Worm (Caenorhabditis elegans): ENCODE measurements around the gene Y73C8B.3.

Gene Y73C8B.3

ce11 chrV:3194952-3195450 lies 2.0 kb upstream of the Y73C8B.3 start, which contains the start of gene Y73C8B.2:
TSS of gene Y73C8B.2 (minus strand) at chrV:3195002.
- no peak for TF ChIP-seq W03F9.2 (tag; optimal IDR thresholded peaks at IDR 0.05)
- TF ChIP-seq him-1 (tag; optimal IDR thresholded peaks at IDR 0.05), result no peak
- TF ChIP-seq dao-5 (tag; optimal IDR thresholded peaks at IDR 0.05), result no peak

- TF ChIP-seq him-1 (tag; optimal IDR thresholded peaks at IDR 0.05) (no peak), dao-5 (tag; optimal IDR thresholded peaks at IDR 0.05) (no peak), W03F9.2 (tag; optimal IDR thresholded peaks at IDR 0.05) (no peak)
These were observed 5.0 kb downstream of the Y73C8B.3 start, which contains the start of gene lag-2 for ce11 chrV:3188043-3188442. TSS of gene lag-2 (plus strand) at chrV:3188343.

ce11 chrV:3185855-3186254 lies 7.2 kb downstream of the Y73C8B.3 start:
- TF ChIP-seq dao-5 (tag; optimal IDR thresholded peaks at IDR 0.05), result no peak
- no peak for TF ChIP-seq W03F9.2 (tag; optimal IDR thresholded peaks at IDR 0.05)
- no peak for TF ChIP-seq him-1 (tag; optimal IDR thresholded peaks at IDR 0.05)

DNA sequence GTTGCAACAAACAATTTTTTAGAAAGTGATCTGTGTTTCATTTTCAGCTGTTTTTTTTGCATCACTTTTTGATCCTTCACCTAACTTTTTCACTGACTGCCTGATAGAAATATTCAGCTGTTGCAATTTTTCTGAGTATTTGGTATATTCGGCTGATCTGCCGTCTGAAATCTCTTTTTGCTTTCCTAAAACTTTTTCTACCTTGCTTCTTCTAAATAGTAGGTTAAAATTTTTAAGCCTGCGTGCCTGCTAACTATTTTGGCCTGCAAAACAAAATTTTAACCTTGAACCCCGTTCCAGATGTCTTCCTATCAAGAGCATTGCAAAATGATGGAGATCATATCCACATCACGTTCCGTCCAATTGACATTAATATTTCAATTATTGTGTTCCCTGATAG lies 16.9 kb downstream of the Y73C8B.3 start, which contains the start of gene srab-8:
Gene srab-8 (plus strand): TSS at position 301 of the 400 bp plus-strand sequence.
- no peak for TF ChIP-seq dao-5 (tag; optimal IDR thresholded peaks at IDR 0.05)
- TF ChIP-seq him-1 (tag; optimal IDR thresholded peaks at IDR 0.05), result no peak
- no peak for TF ChIP-seq W03F9.2 (tag; optimal IDR thresholded peaks at IDR 0.05)

- TF ChIP-seq him-1 (tag; optimal IDR thresholded peaks at IDR 0.05), result no peak
These were observed 21.4 kb downstream of the Y73C8B.3 start for ce11 chrV:3171625-3172024.

- TF ChIP-seq dao-5 (tag; optimal IDR thresholded peaks at IDR 0.05), result no peak
These were observed 23.2 kb downstream of the Y73C8B.3 start, which contains the start of gene srbc-6 for ce11 chrV:3169838-3170237. TSS of gene srbc-6 (plus strand) at chrV:3170138.

DNA sequence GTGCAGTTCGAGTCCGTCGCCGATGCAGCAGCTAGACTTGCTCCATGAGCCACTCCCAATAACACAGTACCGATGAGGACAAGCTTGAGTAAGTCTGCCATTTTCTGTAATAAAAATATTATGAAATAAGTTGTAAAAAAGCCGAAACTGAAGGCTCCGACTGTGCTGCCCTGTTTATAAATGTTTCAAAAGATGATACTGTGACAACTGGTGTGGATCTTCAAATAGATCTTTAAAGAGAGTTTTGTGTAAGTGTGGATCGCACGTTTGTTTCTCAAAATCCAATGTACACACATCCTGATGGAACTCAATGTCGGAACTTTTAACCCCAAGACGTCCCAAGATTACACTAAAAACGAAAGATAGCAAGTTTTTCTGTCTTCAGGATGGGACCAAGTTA lies 24.4 kb downstream of the Y73C8B.3 start, which contains the start of gene C36C5.15:
Gene C36C5.15 (minus strand): TSS at position 101 of the 400 bp plus-strand sequence.
- TF ChIP-seq dao-5 (tag; optimal IDR thresholded peaks at IDR 0.05), result no peak
- TF ChIP-seq W03F9.2 (tag; optimal IDR thresholded peaks at IDR 0.05), result no peak

- TF ChIP-seq W03F9.2 (tag; optimal IDR thresholded peaks at IDR 0.05) (no peak), him-1 (tag; optimal IDR thresholded peaks at IDR 0.05) (no peak), dao-5 (tag; optimal IDR thresholded peaks at IDR 0.05) (no peak)
These were observed 26.8 kb downstream of the Y73C8B.3 start, which contains the start of gene C36C5.4 for ce11 chrV:3166260-3166659. TSS of gene C36C5.4 (plus strand) at chrV:3166560.

- TF ChIP-seq him-1 (tag; optimal IDR thresholded peaks at IDR 0.05) (no peak), dao-5 (tag; optimal IDR thresholded peaks at IDR 0.05) (no peak), W03F9.2 (tag; optimal IDR thresholded peaks at IDR 0.05) (no peak)
These were observed 27.6 kb downstream of the Y73C8B.3 start, which contains the start of gene C36C5.14 for ce11 chrV:3165438-3165837. TSS of gene C36C5.14 (minus strand) at chrV:3165538.

DNA sequence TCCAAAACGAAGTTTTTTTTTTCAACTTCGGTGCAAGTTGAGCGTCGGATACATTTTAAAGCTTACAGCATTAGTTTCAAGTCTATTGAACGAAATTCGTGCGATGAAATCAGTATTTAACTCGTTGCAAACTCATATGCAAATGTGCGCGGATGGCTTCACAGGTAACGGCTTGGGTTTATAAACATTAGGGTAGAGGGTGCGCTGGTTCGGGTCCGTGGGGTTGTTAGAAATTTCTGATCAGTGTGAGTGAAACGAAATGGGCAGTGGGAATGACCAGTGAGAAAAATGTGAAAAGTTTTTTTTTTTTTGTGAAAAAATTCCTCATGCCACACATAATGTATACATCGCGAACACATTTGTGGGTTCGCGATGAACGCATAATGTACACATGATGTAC lies 29.9 kb downstream of the Y73C8B.3 start:
- TF ChIP-seq W03F9.2 (tag; optimal IDR thresholded peaks at IDR 0.05) (no peak), dao-5 (tag; optimal IDR thresholded peaks at IDR 0.05) (no peak), him-1 (tag; optimal IDR thresholded peaks at IDR 0.05) (no peak)

- TF ChIP-seq him-1 (tag; optimal IDR thresholded peaks at IDR 0.05) (no peak), W03F9.2 (tag; optimal IDR thresholded peaks at IDR 0.05) (no peak), dao-5 (tag; optimal IDR thresholded peaks at IDR 0.05) (no peak)
These were observed 30.7 kb downstream of the Y73C8B.3 start for ce11 chrV:3162299-3162698.

- TF ChIP-seq him-1 (tag; optimal IDR thresholded peaks at IDR 0.05), result no peak
- TF ChIP-seq dao-5 (tag; optimal IDR thresholded peaks at IDR 0.05), result no peak
- no peak for TF ChIP-seq W03F9.2 (tag; optimal IDR thresholded peaks at IDR 0.05)
These were observed 33.8 kb downstream of the Y73C8B.3 start, which contains the start of gene C36C5.12 for ce11 chrV:3159252-3159651. TSS of gene C36C5.12 (minus strand) at chrV:3159352.

DNA sequence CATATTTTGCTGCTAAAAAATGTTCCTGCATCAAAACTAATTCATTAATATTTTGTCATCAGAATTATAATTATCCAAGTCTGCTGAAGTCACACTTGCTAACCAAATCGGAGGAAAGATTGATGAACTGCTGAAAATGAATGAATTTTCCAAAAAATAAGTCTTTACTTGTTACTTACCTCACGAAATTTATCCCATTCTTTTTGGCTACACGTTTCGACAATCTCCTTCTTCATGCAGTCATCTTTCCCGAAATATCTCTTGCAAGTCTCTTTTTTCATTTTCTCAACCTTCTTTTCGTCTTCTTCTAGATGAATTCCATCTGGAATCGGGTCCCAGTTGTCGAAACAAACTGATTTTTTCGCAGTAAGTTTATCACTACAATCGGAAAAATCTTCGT lies 34.7 kb downstream of the Y73C8B.3 start:
- no peak for TF ChIP-seq him-1 (tag; optimal IDR thresholded peaks at IDR 0.05)
- no peak for TF ChIP-seq dao-5 (tag; optimal IDR thresholded peaks at IDR 0.05)
- TF ChIP-seq W03F9.2 (tag; optimal IDR thresholded peaks at IDR 0.05), result no peak

- no peak for TF ChIP-seq dao-5 (tag; optimal IDR thresholded peaks at IDR 0.05)
- TF ChIP-seq W03F9.2 (tag; optimal IDR thresholded peaks at IDR 0.05), result no peak
- no peak for TF ChIP-seq him-1 (tag; optimal IDR thresholded peaks at IDR 0.05)
These were observed 36.3 kb downstream of the Y73C8B.3 start, which contains the start of gene exh-1 for ce11 chrV:3156786-3157185. TSS of gene exh-1 (plus strand) at chrV:3157086.

DNA sequence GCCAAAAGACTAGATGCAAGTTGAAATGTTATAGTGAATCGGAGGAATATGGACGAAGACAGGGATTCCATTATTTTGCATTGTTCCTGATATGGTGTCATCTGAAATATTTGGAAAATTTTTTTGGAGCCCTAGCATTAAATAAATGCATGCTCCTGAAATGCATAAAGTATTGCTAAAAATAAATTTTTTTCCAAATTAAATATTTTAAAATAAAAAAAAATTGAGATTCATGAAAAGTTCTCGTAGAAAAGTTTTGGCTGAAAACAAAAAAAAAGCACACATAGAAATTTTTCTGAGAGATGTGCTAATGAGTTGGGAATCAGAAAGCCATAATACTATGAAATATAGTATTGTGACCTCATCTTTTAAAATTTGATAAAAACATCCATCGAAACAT lies 38.0 kb downstream of the Y73C8B.3 start, which contains the start of gene srab-7:
Gene srab-7 (minus strand): TSS at position 101 of the 400 bp plus-strand sequence.
- TF ChIP-seq dao-5 (tag; optimal IDR thresholded peaks at IDR 0.05) (no peak), W03F9.2 (tag; optimal IDR thresholded peaks at IDR 0.05) (no peak), him-1 (tag; optimal IDR thresholded peaks at IDR 0.05) (no peak)

Measured in whole organism, L4/young adult.